ENCODE assay signal across 1 fruit fly cellular context in the genomic region with DNA sequence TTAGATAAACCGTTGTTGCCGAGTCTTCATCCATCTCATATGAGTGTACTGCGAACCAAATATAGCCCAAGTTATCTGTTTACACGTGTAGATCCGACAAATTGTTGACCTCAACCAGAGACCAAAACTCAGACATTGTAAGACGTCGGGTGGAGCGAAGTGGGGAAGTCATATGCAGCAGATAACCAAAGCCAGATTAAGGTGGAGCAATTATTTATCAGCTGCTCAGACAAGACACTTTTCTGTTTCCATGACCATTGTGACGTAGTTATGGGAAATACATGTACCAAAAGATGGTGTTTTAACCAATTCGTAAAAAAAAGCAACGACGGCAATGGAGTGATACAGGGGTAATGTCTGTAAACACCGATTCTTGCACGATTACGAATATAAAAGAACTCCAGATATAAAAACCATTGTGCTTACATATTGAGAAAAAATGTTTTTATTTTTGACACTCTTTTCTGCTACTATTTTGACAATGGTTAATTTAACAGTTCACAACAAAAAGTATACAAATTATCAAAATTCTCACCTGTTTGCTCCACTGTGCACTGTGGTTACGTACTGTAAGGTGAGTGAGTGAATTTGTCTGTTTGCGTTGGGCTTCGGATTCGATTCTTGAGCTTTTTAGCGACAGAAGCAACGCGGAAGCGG.
TF ChIP-seq lines count a peak whose summit lies in the region.

No protein-coding gene starts in this region.

TF ChIP-seq in whole organism, embryonic, 481 proteins besides CTCF, POLR2A, EP300 and RAD21 (continued from another document):
- TF ChIP-seq twi (tag; optimal IDR thresholded peaks at IDR 0.05; lab: Kevin White, UChicago) (no peak), trem (tag; optimal IDR thresholded peaks at IDR 0.05; lab: Kevin White, UChicago) (no peak), sqz (GFP tag; optimal IDR thresholded peaks at IDR 0.05; lab: Kevin White, UChicago) (no peak), tx (GFP tag; optimal IDR thresholded peaks at IDR 0.05; lab: Kevin White, UChicago) (peak; percentile 21), CG4617 (GFP tag; optimal IDR thresholded peaks at IDR 0.05; lab: Kevin White, UChicago; ENCODE audit: borderline replicate concordance) (peak; percentile 8), pnt (GFP tag; optimal IDR thresholded peaks at IDR 0.05; lab: Kevin White, UChicago) (no peak), wek (GFP tag; optimal IDR thresholded peaks at IDR 0.05; lab: Kevin White, UChicago) (peak; percentile 6), NC2β (GFP tag; optimal IDR thresholded peaks at IDR 0.05; lab: Kevin White, UChicago) (peak; percentile 5), CG7372 (GFP tag; IDR thresholded peaks at IDR 0.05; lab: Robert Waterston, UW) (no peak), corto (GFP tag; optimal IDR thresholded peaks at IDR 0.05; lab: Kevin White, UChicago) (peak; percentile 53), Dip3 (GFP tag; optimal IDR thresholded peaks at IDR 0.05; lab: Kevin White, UChicago) (peak; percentile 43), CG32532 (GFP tag; IDR thresholded peaks at IDR 0.05; lab: Robert Waterston, UW) (peak; percentile 61), dimm (GFP tag; IDR thresholded peaks at IDR 0.05; lab: Robert Waterston, UW) (no peak), fd3F (GFP tag; optimal IDR thresholded peaks at IDR 0.05; lab: Kevin White, UChicago) (peak; percentile 0), Taf1 (GFP tag; IDR thresholded peaks at IDR 0.05; lab: Robert Waterston, UW) (peak; percentile 45; the same call in 1 of the 2 replicates), sens (GFP tag; lab: Kevin White, UChicago) (peak; percentile 80), Sox102F (GFP tag; optimal IDR thresholded peaks at IDR 0.05; lab: Kevin White, UChicago) (peak; percentile 50), dmrt99B (tag; optimal IDR thresholded peaks at IDR 0.05; lab: Kevin White, UChicago) (peak; percentile 34), vfl (GFP tag; optimal IDR thresholded peaks at IDR 0.05; lab: Kevin White, UChicago) (peak; percentile 30), CG13624 (GFP tag; optimal IDR thresholded peaks at IDR 0.05; lab: Kevin White, UChicago) (peak; percentile 45), Dip2 (GFP tag; IDR thresholded peaks at IDR 0.05; lab: Robert Waterston, UW) (no peak), sima (GFP tag; optimal IDR thresholded peaks at IDR 0.05; lab: Kevin White, UChicago) (no peak), CG1529 (GFP tag; optimal IDR thresholded peaks at IDR 0.05; lab: Kevin White, UChicago) (no peak), CG17385 (GFP tag; optimal IDR thresholded peaks at IDR 0.05; lab: Kevin White, UChicago) (no peak), CG12155 (GFP tag; optimal IDR thresholded peaks at IDR 0.05; lab: Kevin White, UChicago) (peak; percentile 42), wor (GFP tag; IDR thresholded peaks at IDR 0.05; lab: Robert Waterston, UW) (no peak), CG13424 (tag; optimal IDR thresholded peaks at IDR 0.05; lab: Kevin White, UChicago) (peak; percentile 20), CG31224 (GFP tag; IDR thresholded peaks at IDR 0.05; lab: Robert Waterston, UW) (no peak), pita (GFP tag; optimal IDR thresholded peaks at IDR 0.05; lab: Kevin White, UChicago) (no peak), CG15601 (tag; optimal IDR thresholded peaks at IDR 0.05; lab: Kevin White, UChicago) (no peak), hb (GFP tag; IDR thresholded peaks at IDR 0.05; lab: Robert Waterston, UW; ENCODE audit: partially characterized antibody) (no peak), Xrp1 (GFP tag; IDR thresholded peaks at IDR 0.05; lab: Robert Waterston, UW) (peak; percentile 54; the same call in 1 of the 2 replicates), amos (GFP tag; IDR thresholded peaks at IDR 0.05; lab: Robert Waterston, UW; ENCODE audit: partially characterized antibody) (no peak), CG3281 (GFP tag; optimal IDR thresholded peaks at IDR 0.05; lab: Kevin White, UChicago) (peak; percentile 49), Gsc (GFP tag; IDR thresholded peaks at IDR 0.05; lab: Robert Waterston, UW) (no peak), CG4282 (GFP tag; optimal IDR thresholded peaks at IDR 0.05; lab: Kevin White, UChicago) (peak; percentile 88), CG13296 (GFP tag; optimal IDR thresholded peaks at IDR 0.05; lab: Kevin White, UChicago) (no peak), CG6854 (GFP tag; optimal IDR thresholded peaks at IDR 0.05; lab: Kevin White, UChicago) (no peak), CG30431 (GFP tag; optimal IDR thresholded peaks at IDR 0.05; lab: Kevin White, UChicago) (peak; percentile 21), cad (GFP tag; optimal IDR thresholded peaks at IDR 0.05; lab: Kevin White, UChicago) (no peak), CG31365 (tag; optimal IDR thresholded peaks at IDR 0.05; lab: Kevin White, UChicago) (no peak), CG6813 (GFP tag; optimal IDR thresholded peaks at IDR 0.05; lab: Kevin White, UChicago) (peak; percentile 50), pho (GFP tag; optimal IDR thresholded peaks at IDR 0.05; lab: Kevin White, UChicago) (peak; percentile 72), Chrac-16 (GFP tag; optimal IDR thresholded peaks at IDR 0.05; lab: Kevin White, UChicago) (no peak), eve (GFP tag; optimal IDR thresholded peaks at IDR 0.05; lab: Kevin White, UChicago) (peak in 1 of 2 experiments; percentile 84), trh (GFP tag; optimal IDR thresholded peaks at IDR 0.05; lab: Kevin White, UChicago) (no peak), repo (GFP tag; optimal IDR thresholded peaks at IDR 0.05; lab: Kevin White, UChicago) (no peak), gro (GFP tag; optimal IDR thresholded peaks at IDR 0.05; lab: Kevin White, UChicago) (peak; percentile 62), klu (GFP tag; IDR thresholded peaks at IDR 0.05; lab: Robert Waterston, UW) (no peak), Camta (GFP tag; optimal IDR thresholded peaks at IDR 0.05; lab: Kevin White, UChicago) (peak; percentile 44), CG1647 (GFP tag; optimal IDR thresholded peaks at IDR 0.05; lab: Kevin White, UChicago) (peak; percentile 59), D19A (tag; optimal IDR thresholded peaks at IDR 0.05; lab: Kevin White, UChicago) (peak; percentile 39), gce (GFP tag; IDR thresholded peaks at IDR 0.05; lab: Robert Waterston, UW) (0 out of 3 replicates have a peak, but pooled peaks have one; percentile 8), Adf1 (GFP tag; IDR thresholded peaks at IDR 0.05; lab: Robert Waterston, UW) (no peak), CG6654 (GFP tag; optimal IDR thresholded peaks at IDR 0.05; lab: Kevin White, UChicago) (no peak), luna (GFP tag; optimal IDR thresholded peaks at IDR 0.05; lab: Kevin White, UChicago) (no peak)
